Worm (Caenorhabditis elegans) whole organism, L4/young adult: ENCODE data around the gene C32B5.18.

Source experiments
- dao-5 ChIP-seq: sonication (generic microtip); optimal IDR thresholded peaks from 2 replicates; lab custom pipeline; 2016; ENCODE audit warnings: missing genotype, missing genetic modification characterization, moderate library complexity, missing compliant biosample characterization
- him-1 ChIP-seq: sonication (generic microtip); optimal IDR thresholded peaks from 2 replicates; lab custom pipeline; 2016; ENCODE audit warnings: missing genotype, missing genetic modification reagents, missing genetic modification characterization, missing compliant biosample characterization

ce11 chrII:940779-941178 lies 19.5 kb upstream of the C32B5.18 start, which contains the start of gene fbxc-36:
- TF ChIP-seq dao-5 (tag; lab: Kevin White, UChicago) (no peak), him-1 (no peak)
